Worm (Caenorhabditis elegans): Measurements from ENCODE around the gene haly-1.

- TF ChIP-seq cog-1 (tag; optimal IDR thresholded peaks at IDR 0.05): no peak
- TF ChIP-seq flt-1 (GFP tag; IDR thresholded peaks at IDR 0.05): no peak
- TF ChIP-seq T22C8.4 (GFP tag; IDR thresholded peaks at IDR 0.05): no peak
- TF ChIP-seq tab-1 (GFP tag; IDR thresholded peaks at IDR 0.05): no peak
- no peak for TF ChIP-seq ref-1 (GFP tag; conservative IDR thresholded peaks at IDR 0.05)
- no peak for TF ChIP-seq ztf-29 (GFP tag; IDR thresholded peaks at IDR 0.05)
Observed at ce11 chrX:10890456-10890855, 5.9 kb downstream of the haly-1 start, which contains the start of gene F47B10.5.
